Fruit fly (Drosophila melanogaster) whole organism, embryonic: ENCODE measurements around the gene Hph.

Experiments used
- Aef1 ChIP-seq: fragments of 200-800 bp; sonication (Bioruptor generic); IDR thresholded peaks from 3 replicates; pipeline ENCODE4 v1.3.6; 2022; ENCODE audit warnings: missing biosample characterization, missing genetic modification characterization
- B-H2 ChIP-seq: fragments of 200-800 bp; sonication (Bioruptor generic); optimal IDR thresholded peaks from 2 replicates; lab custom pipeline; 2018; ENCODE audit warnings: missing biosample characterization, mild to moderate bottlenecking, missing genetic modification characterization
- BtbVII ChIP-seq: fragments of 200-800 bp; sonication (Bioruptor generic); optimal IDR thresholded peaks from 3 replicates; lab custom pipeline; 2017; ENCODE audit warnings: missing biosample characterization, mild to moderate bottlenecking, missing genetic modification characterization
- Bteb2 ChIP-seq: fragments of 200-800 bp; sonication (Bioruptor generic); optimal IDR thresholded peaks from 2 replicates; lab custom pipeline; 2016; ENCODE audit warnings: missing biosample characterization, missing genetic modification characterization
- CG10274 ChIP-seq: fragments of 200-800 bp; sonication (Bioruptor generic); optimal IDR thresholded peaks from 3 replicates; lab custom pipeline; 2017; ENCODE audit warnings: missing biosample characterization, mild to moderate bottlenecking, missing genetic modification characterization
- CG11085 ChIP-seq: fragments of 200-800 bp; sonication (Bioruptor generic); IDR thresholded peaks from 2 replicates; pipeline ENCODE4 v1.3.6; 2022; ENCODE audit warnings: missing biosample characterization, missing genetic modification characterization
- CG12219 ChIP-seq: fragments of 200-800 bp; sonication (Bioruptor generic); optimal IDR thresholded peaks from 3 replicates; lab custom pipeline; 2018; ENCODE audit warnings: missing biosample characterization, mild to moderate bottlenecking, missing genetic modification characterization
- CG12942 ChIP-seq: fragments of 200-800 bp; sonication (Bioruptor generic); optimal IDR thresholded peaks from 3 replicates; lab custom pipeline; 2016; ENCODE audit warnings: missing biosample characterization, missing genetic modification characterization
- CG15011 ChIP-seq: fragments of 200-800 bp; sonication (Bioruptor generic); optimal IDR thresholded peaks from 3 replicates; lab custom pipeline; 2018; ENCODE audit warnings: missing biosample characterization, mild to moderate bottlenecking, missing genetic modification characterization
- CG18764 ChIP-seq: fragments of 200-800 bp; sonication (Bioruptor generic); optimal IDR thresholded peaks from 3 replicates; lab custom pipeline; 2016; ENCODE audit warnings: missing biosample characterization, missing genetic modification characterization
- CG2116 ChIP-seq: fragments of 200-800 bp; sonication (Bioruptor generic); optimal IDR thresholded peaks from 3 replicates; lab custom pipeline; 2018; ENCODE audit warnings: missing biosample characterization, mild to moderate bottlenecking, missing genetic modification characterization
- CG31224 ChIP-seq: fragments of 200-800 bp; sonication (Bioruptor generic); IDR thresholded peaks from 2 replicates; pipeline ENCODE4 v1.3.6; 2022; ENCODE audit warnings: missing biosample characterization, missing genetic modification characterization
- CG33213 ChIP-seq: fragments of 200-800 bp; sonication (Bioruptor generic); optimal IDR thresholded peaks from 3 replicates; lab custom pipeline; 2016; ENCODE audit warnings: missing biosample characterization, missing genetic modification characterization
- CG33557 ChIP-seq: fragments of 200-800 bp; sonication (Bioruptor generic); optimal IDR thresholded peaks from 2 replicates; lab custom pipeline; 2019; ENCODE audit warnings: missing biosample characterization, mild to moderate bottlenecking, missing genetic modification characterization, moderate library complexity
- CG6791 ChIP-seq: fragments of 200-800 bp; sonication (Bioruptor generic); IDR thresholded peaks from 3 replicates; pipeline ENCODE4 v1.3.6; 2022; ENCODE audit warnings: missing biosample characterization, missing genetic modification characterization; ENCODE audit not compliant: partially characterized antibody
- CG6813 ChIP-seq: fragments of 200-800 bp; sonication (Bioruptor generic); optimal IDR thresholded peaks from 2 replicates; lab custom pipeline; 2017; ENCODE audit warnings: missing biosample characterization, missing genetic modification characterization, mild to moderate bottlenecking, moderate library complexity, missing genetic modification reagents
- CG8388 ChIP-seq: fragments of 200-800 bp; sonication (Bioruptor generic); optimal IDR thresholded peaks from 2 replicates; lab custom pipeline; 2019; ENCODE audit warnings: missing biosample characterization, mild to moderate bottlenecking, missing genetic modification characterization, moderate library complexity
- CG8924 ChIP-seq: fragments of 200-800 bp; optimal IDR thresholded peaks from 3 replicates; lab custom pipeline; 2019; ENCODE audit warnings: missing biosample characterization, mild to moderate bottlenecking, missing genetic modification characterization, moderate library complexity
- CG9609 ChIP-seq: fragments of 200-800 bp; sonication (Bioruptor generic); optimal IDR thresholded peaks from 3 replicates; lab custom pipeline; 2016; ENCODE audit warnings: missing biosample characterization, missing genetic modification characterization
- CG9817 ChIP-seq: fragments of 200-800 bp; sonication (Bioruptor generic); optimal IDR thresholded peaks from 2 replicates; lab custom pipeline; 2018; ENCODE audit warnings: missing biosample characterization, mild to moderate bottlenecking, missing genetic modification characterization, moderate library complexity
- Camta ChIP-seq: fragments of 200-800 bp; sonication (Bioruptor generic); optimal IDR thresholded peaks from 2 replicates; lab custom pipeline; 2016; ENCODE audit warnings: missing biosample characterization, missing genetic modification characterization
- Dp ChIP-seq: fragments of 200-800 bp; sonication (Bioruptor generic); optimal IDR thresholded peaks from 2 replicates; lab custom pipeline; 2018; ENCODE audit warnings: missing biosample characterization, mild to moderate bottlenecking, missing genetic modification characterization, moderate library complexity
- Fer3 ChIP-seq: fragments of 200-800 bp; sonication (Bioruptor generic); optimal IDR thresholded peaks from 2 replicates; lab custom pipeline; 2018; ENCODE audit warnings: missing biosample characterization, mild to moderate bottlenecking, missing genetic modification characterization, moderate library complexity
- GATAe ChIP-seq: fragments of 200-800 bp; sonication (Bioruptor generic); conservative IDR thresholded peaks from 2 replicates; pipeline ENCODE4 v1.3.6; 2022; ENCODE audit warnings: missing biosample characterization, missing genetic modification characterization
- Hr3 ChIP-seq: fragments of 200-800 bp; sonication (Bioruptor generic); optimal IDR thresholded peaks from 3 replicates; lab custom pipeline; 2016; ENCODE audit warnings: missing biosample characterization, missing genetic modification characterization
- Hsf ChIP-seq: fragments of 200-800 bp; sonication (Bioruptor generic); optimal IDR thresholded peaks from 3 replicates; lab custom pipeline; 2016; ENCODE audit warnings: missing biosample characterization, missing genetic modification characterization
- Jarid2 ChIP-seq: fragments of 200-800 bp; sonication (Bioruptor generic); optimal IDR thresholded peaks from 3 replicates; lab custom pipeline; 2017; ENCODE audit warnings: mild to moderate bottlenecking, missing biosample characterization, missing genetic modification reagents, missing genetic modification characterization
- Lim3 ChIP-seq: fragments of 200-800 bp; sonication (Bioruptor generic); IDR thresholded peaks from 2 replicates; pipeline ENCODE4 v1.3.6; 2022; ENCODE audit warnings: missing biosample characterization, missing genetic modification characterization
- Nf-YB ChIP-seq: fragments of 200-800 bp; sonication (Bioruptor generic); optimal IDR thresholded peaks from 3 replicates; lab custom pipeline; 2019; ENCODE audit warnings: missing biosample characterization, mild to moderate bottlenecking, missing genetic modification characterization, moderate library complexity
- Oli ChIP-seq: fragments of 200-800 bp; sonication (Bioruptor generic); optimal IDR thresholded peaks from 2 replicates; lab custom pipeline; 2018; ENCODE audit warnings: missing biosample characterization, mild to moderate bottlenecking, missing genetic modification characterization, moderate library complexity
- Poxn ChIP-seq: fragments of 200-800 bp; sonication (Bioruptor generic); IDR thresholded peaks from 2 replicates; pipeline ENCODE4 v1.3.6; 2022; ENCODE audit warnings: missing biosample characterization, missing genetic modification characterization
- Scr ChIP-seq: fragments of 200-800 bp; sonication (Bioruptor generic); IDR thresholded peaks from 2 replicates; pipeline ENCODE4 v1.3.6; 2022; ENCODE audit warnings: missing biosample characterization, missing genetic modification characterization; ENCODE audit not compliant: partially characterized antibody
- Spps ChIP-seq: fragments of 200-800 bp; sonication (Bioruptor generic); optimal IDR thresholded peaks from 2 replicates; lab custom pipeline; 2018; ENCODE audit warnings: missing biosample characterization, mild to moderate bottlenecking, missing genetic modification characterization
- Trl ChIP-seq, 3 experiments: fragments of >200 bp in 2 of 3; fragments of 200-800 bp in 1 of 3; sonication (Bioruptor generic) in 1 of 3; optimal IDR thresholded peaks; 2 replicates in 1 of 3; 3 replicates in 2 of 3; lab custom pipeline; 2016 to 2017; ENCODE audit warnings: missing biosample characterization in 1 of 3, missing genetic modification characterization in 1 of 3
- bigmax ChIP-seq: fragments of 200-800 bp; sonication (Bioruptor generic); optimal IDR thresholded peaks from 2 replicates; lab custom pipeline; 2018; ENCODE audit warnings: missing biosample characterization, mild to moderate bottlenecking, missing genetic modification characterization
- bsh ChIP-seq, 2 experiments: fragments of 200-800 bp; sonication (Bioruptor generic); optimal IDR thresholded peaks; 2 replicates each; lab custom pipeline; 2017 to 2018; ENCODE audit warnings: mild to moderate bottlenecking in 2 of 2, missing biosample characterization in 2 of 2, missing genetic modification characterization in 2 of 2, moderate library complexity in 1 of 2
- chn ChIP-seq: fragments of 200-800 bp; sonication (Bioruptor generic); optimal IDR thresholded peaks from 2 replicates; lab custom pipeline; 2016; ENCODE audit warnings: missing biosample characterization, missing genetic modification characterization
- crp ChIP-seq, 2 experiments: fragments of 200-800 bp; sonication (Bioruptor generic); optimal IDR thresholded peaks; 2 replicates in 1 of 2; 3 replicates in 1 of 2; lab custom pipeline; 2017; ENCODE audit warnings: missing biosample characterization in 2 of 2, missing genetic modification characterization in 2 of 2, mild to moderate bottlenecking in 1 of 2, moderate library complexity in 1 of 2
- gcm ChIP-seq: fragments of 200-800 bp; sonication (Bioruptor generic); optimal IDR thresholded peaks from 2 replicates; lab custom pipeline; 2019; ENCODE audit warnings: missing biosample characterization, mild to moderate bottlenecking, missing genetic modification characterization, moderate library complexity
- gt ChIP-seq: fragments of 200-800 bp; sonication (Bioruptor generic); IDR thresholded peaks from 2 replicates; pipeline ENCODE4 v1.3.6; 2022; ENCODE audit warnings: missing biosample characterization, missing genetic modification characterization
- ham ChIP-seq: fragments of 200-800 bp; sonication (Bioruptor generic); IDR thresholded peaks from 2 replicates; pipeline ENCODE4 v1.3.6; 2022; ENCODE audit warnings: missing biosample characterization, missing genetic modification characterization
- her ChIP-seq: fragments of 200-800 bp; sonication (Bioruptor generic); optimal IDR thresholded peaks from 2 replicates; lab custom pipeline; 2016; ENCODE audit warnings: missing biosample characterization, missing genetic modification characterization
- jigr1 ChIP-seq: fragments of 200-800 bp; sonication (Bioruptor generic); IDR thresholded peaks from 3 replicates; pipeline ENCODE4 v1.3.6; 2022; ENCODE audit warnings: missing biosample characterization, missing genetic modification characterization
- mam ChIP-seq: fragments of 200-800 bp; sonication (Bioruptor generic); optimal IDR thresholded peaks from 3 replicates; lab custom pipeline; 2016; ENCODE audit warnings: missing biosample characterization, missing genetic modification characterization
- run ChIP-seq: fragments of 200-800 bp; sonication (Bioruptor generic); optimal IDR thresholded peaks from 3 replicates; lab custom pipeline; 2018; ENCODE audit warnings: missing biosample characterization, mild to moderate bottlenecking, missing genetic modification characterization
- so ChIP-seq: fragments of 200-800 bp; sonication (Bioruptor generic); IDR thresholded peaks from 3 replicates; pipeline ENCODE4 v1.3.6; 2022; ENCODE audit warnings: missing biosample characterization, missing genetic modification characterization
- tll ChIP-seq, 2 experiments: fragments of 200-800 bp in 1 of 2; fragments of >200 bp in 1 of 2; sonication (Bioruptor generic) in 1 of 2; optimal IDR thresholded peaks; 2 replicates each; lab custom pipeline; 2017 to 2019; ENCODE audit warnings: missing biosample characterization in 2 of 2, missing genetic modification characterization in 2 of 2, mild to moderate bottlenecking in 1 of 2, moderate library complexity in 1 of 2
- zfh2 ChIP-seq: fragments of 200-800 bp; sonication (Bioruptor generic); optimal IDR thresholded peaks from 2 replicates; lab custom pipeline; 2016; ENCODE audit warnings: missing biosample characterization, missing genetic modification characterization

Hph gene

dm6 chr3R:5283360-5283963 lies 26.6 kb downstream of the Hph start (continued):
- TF ChIP-seq tll (GFP tag; optimal IDR thresholded peaks at IDR 0.05; lab: Kevin White, UChicago) (no peak), Aef1 (peak; percentile 68), CG8924 (peak; percentile 95), ham (GFP tag; lab: Robert Waterston, UW) (peak; percentile 62; the same call in 1 of the 2 replicates), BtbVII (GFP tag; lab: Kevin White, UChicago) (peak; percentile 93), chn (peak; percentile 87), bsh (GFP tag; optimal IDR thresholded peaks at IDR 0.05; lab: Kevin White, UChicago) (peak; percentile 74 to 91), CG31224 (GFP tag; lab: Robert Waterston, UW) (peak; percentile 81), gt (GFP tag; lab: Robert Waterston, UW) (0 out of 2 replicates have a peak, but pooled peaks have one; percentile 21), Fer3 (peak; percentile 91), Spps (peak; percentile 44), CG15011 (GFP tag; lab: Kevin White, UChicago) (peak; percentile 89), CG12942 (GFP tag; lab: Kevin White, UChicago) (peak; percentile 79), CG10274 (peak; percentile 84), CG8388 (GFP tag; lab: Kevin White, UChicago) (peak; percentile 99), crp (GFP tag; optimal IDR thresholded peaks at IDR 0.05; lab: Kevin White, UChicago) (peak in 1 of 2 experiments; percentile 54), Scr (GFP tag; lab: Robert Waterston, UW) (no peak), CG2116 (GFP tag; lab: Kevin White, UChicago) (peak; percentile 58), CG9609 (peak; percentile 90), so (GFP tag; lab: Robert Waterston, UW) (peak; percentile 61; the same call in 2 of the 3 replicates), Jarid2 (GFP tag; lab: Kevin White, UChicago) (peak; percentile 75), CG6813 (GFP tag; lab: Kevin White, UChicago) (peak; percentile 86), Camta (GFP tag; lab: Kevin White, UChicago) (peak; percentile 86), B-H2 (GFP tag; lab: Kevin White, UChicago) (peak; percentile 80), Bteb2 (GFP tag; lab: Kevin White, UChicago) (peak; percentile 91), run (tag; lab: Kevin White, UChicago) (peak; percentile 90), Lim3 (GFP tag; lab: Robert Waterston, UW) (no peak), Nf-YB (GFP tag; lab: Kevin White, UChicago) (peak; percentile 77), CG11085 (GFP tag; lab: Robert Waterston, UW) (peak; percentile 67), Trl (optimal IDR thresholded peaks at IDR 0.05; lab: Kevin White, UChicago) (no peak), Trl (GFP tag; optimal IDR thresholded peaks at IDR 0.05; lab: Kevin White, UChicago) (peak; percentile 88), zfh2 (GFP tag; lab: Kevin White, UChicago) (peak; percentile 94), Oli (tag; lab: Kevin White, UChicago) (peak; percentile 91), CG6791 (no peak), mam (GFP tag; lab: Kevin White, UChicago) (peak; percentile 93), GATAe (GFP tag; lab: Robert Waterston, UW) (peak; percentile 69; the same call in 1 of the 2 replicates), bigmax (no peak), gcm (GFP tag; lab: Kevin White, UChicago) (peak; percentile 90), Dp (GFP tag; lab: Kevin White, UChicago) (no peak), CG12219 (GFP tag; lab: Kevin White, UChicago) (peak; percentile 90), Hr3 (GFP tag; lab: Kevin White, UChicago) (peak; percentile 84), Hsf (GFP tag; lab: Kevin White, UChicago) (peak; percentile 92), Poxn (GFP tag; lab: Robert Waterston, UW) (peak; percentile 32; the same call in 1 of the 2 replicates), CG18764 (GFP tag; lab: Kevin White, UChicago) (peak; percentile 70), CG9817 (tag; lab: Kevin White, UChicago) (peak; percentile 88), her (GFP tag; lab: Kevin White, UChicago) (peak; percentile 87), CG33213 (GFP tag; lab: Kevin White, UChicago) (peak; percentile 87), jigr1 (GFP tag; lab: Robert Waterston, UW) (no peak), CG33557 (GFP tag; lab: Kevin White, UChicago) (peak; percentile 39)
